Fruit fly (Drosophila melanogaster) whole organism, embryonic: ENCODE results near the gene Indy-2.

Experiments
- Ada2b ChIP-seq: fragments of 200-800 bp; sonication (Bioruptor generic); IDR thresholded peaks from 2 replicates; pipeline ENCODE4 v1.3.6; 2022; ENCODE audit warnings: missing biosample characterization, missing genetic modification characterization
- CG12104 ChIP-seq: fragments of 200-800 bp; sonication (Bioruptor generic); optimal IDR thresholded peaks from 3 replicates; lab custom pipeline; 2016; ENCODE audit warnings: missing biosample characterization, missing genetic modification characterization
- CG14050 ChIP-seq: fragments of 200-800 bp; sonication (Bioruptor generic); IDR thresholded peaks from 3 replicates; pipeline ENCODE4 v1.3.6; 2022; ENCODE audit warnings: missing biosample characterization, missing genetic modification characterization
- CG15601 ChIP-seq: fragments of 200-800 bp; sonication (Bioruptor generic); optimal IDR thresholded peaks from 3 replicates; lab custom pipeline; 2019; ENCODE audit warnings: missing biosample characterization, mild to moderate bottlenecking, missing genetic modification characterization, moderate library complexity
- CG17385 ChIP-seq: fragments of 200-800 bp; sonication (Bioruptor generic); optimal IDR thresholded peaks from 3 replicates; lab custom pipeline; 2018; ENCODE audit warnings: missing biosample characterization, mild to moderate bottlenecking, missing genetic modification characterization
- CG2116 ChIP-seq: fragments of 200-800 bp; sonication (Bioruptor generic); optimal IDR thresholded peaks from 3 replicates; lab custom pipeline; 2018; ENCODE audit warnings: missing biosample characterization, mild to moderate bottlenecking, missing genetic modification characterization
- CG2712 ChIP-seq: fragments of 200-800 bp; optimal IDR thresholded peaks from 3 replicates; lab custom pipeline; 2019; ENCODE audit warnings: missing biosample characterization, mild to moderate bottlenecking, missing genetic modification characterization, moderate library complexity
- CG30020 ChIP-seq: fragments of 200-800 bp; optimal IDR thresholded peaks from 2 replicates; lab custom pipeline; 2019; ENCODE audit warnings: missing biosample characterization, mild to moderate bottlenecking, missing genetic modification characterization, moderate library complexity
- CG3065 ChIP-seq: fragments of 200-800 bp; sonication (Bioruptor generic); optimal IDR thresholded peaks from 2 replicates; lab custom pipeline; 2016; ENCODE audit warnings: missing biosample characterization, missing genetic modification characterization
- CG3281 ChIP-seq: fragments of 200-800 bp; sonication (Bioruptor generic); optimal IDR thresholded peaks from 3 replicates; lab custom pipeline; 2017; ENCODE audit warnings: missing biosample characterization, mild to moderate bottlenecking, missing genetic modification characterization
- CG34422 ChIP-seq: fragments of 200-800 bp; sonication (Bioruptor generic); IDR thresholded peaks from 3 replicates; pipeline ENCODE4 v1.3.6; 2022; ENCODE audit warnings: missing biosample characterization, missing genetic modification characterization
- CG4328 ChIP-seq: fragments of 200-800 bp; sonication (Bioruptor generic); optimal IDR thresholded peaks from 3 replicates; lab custom pipeline; 2017; ENCODE audit warnings: missing biosample characterization, missing genetic modification reagents, missing genetic modification characterization
- CG4424 ChIP-seq: fragments of 200-800 bp; sonication (Bioruptor generic); optimal IDR thresholded peaks from 3 replicates; lab custom pipeline; 2016; ENCODE audit warnings: missing biosample characterization, missing genetic modification characterization
- CG7963 ChIP-seq: fragments of 200-800 bp; sonication (Bioruptor generic); IDR thresholded peaks from 3 replicates; pipeline ENCODE4 v1.3.6; 2022; ENCODE audit warnings: missing biosample characterization, missing genetic modification characterization; ENCODE audit not compliant: partially characterized antibody
- CG7987 ChIP-seq: fragments of 200-800 bp; sonication (Bioruptor generic); optimal IDR thresholded peaks from 2 replicates; lab custom pipeline; 2018; ENCODE audit warnings: missing biosample characterization, mild to moderate bottlenecking, missing genetic modification characterization, moderate library complexity
- CG8359 ChIP-seq: fragments of 200-800 bp; sonication (Bioruptor generic); optimal IDR thresholded peaks from 2 replicates; lab custom pipeline; 2017; ENCODE audit warnings: missing biosample characterization, mild to moderate bottlenecking, missing genetic modification characterization, borderline replicate concordance
- CG8765 ChIP-seq: fragments of 200-800 bp; sonication (Bioruptor generic); IDR thresholded peaks from 2 replicates; pipeline ENCODE4 v1.3.6; 2022; ENCODE audit warnings: missing biosample characterization, missing genetic modification characterization
- Doc2 ChIP-seq: fragments of 200-800 bp; sonication (Bioruptor generic); IDR thresholded peaks from 2 replicates; pipeline ENCODE4 v1.3.6; 2022; ENCODE audit warnings: missing biosample characterization, missing genetic modification characterization
- Dref ChIP-seq: fragments of 200-800 bp; sonication (Bioruptor generic); IDR thresholded peaks from 2 replicates; pipeline ENCODE4 v1.3.6; 2022; ENCODE audit warnings: missing biosample characterization, missing genetic modification characterization
- Gsc ChIP-seq: fragments of 200-800 bp; sonication (Bioruptor generic); IDR thresholded peaks from 2 replicates; pipeline ENCODE4 v1.3.6; 2022; ENCODE audit warnings: missing biosample characterization, missing genetic modification characterization
- Hr3 ChIP-seq: fragments of 200-800 bp; sonication (Bioruptor generic); optimal IDR thresholded peaks from 3 replicates; lab custom pipeline; 2016; ENCODE audit warnings: missing biosample characterization, missing genetic modification characterization
- MESR4 ChIP-seq: fragments of 200-800 bp; sonication (Bioruptor generic); optimal IDR thresholded peaks from 2 replicates; lab custom pipeline; 2018; ENCODE audit warnings: missing biosample characterization, mild to moderate bottlenecking, missing genetic modification characterization, moderate library complexity
- Meics ChIP-seq: fragments of 200-800 bp; sonication (Bioruptor generic); optimal IDR thresholded peaks from 2 replicates; lab custom pipeline; 2017; ENCODE audit warnings: missing biosample characterization, mild to moderate bottlenecking, missing genetic modification characterization
- Opbp ChIP-seq: fragments of 200-800 bp; sonication (Bioruptor generic); IDR thresholded peaks from 3 replicates; pipeline ENCODE4 v1.3.6; 2022; ENCODE audit warnings: missing biosample characterization, missing genetic modification characterization; ENCODE audit not compliant: partially characterized antibody
- Sry-β ChIP-seq: fragments of 200-800 bp; sonication (Bioruptor generic); optimal IDR thresholded peaks from 2 replicates; lab custom pipeline; 2018; ENCODE audit warnings: missing biosample characterization, mild to moderate bottlenecking, missing genetic modification characterization, moderate library complexity
- Xrp1 ChIP-seq: fragments of 200-800 bp; sonication (Bioruptor generic); IDR thresholded peaks from 2 replicates; pipeline ENCODE4 v1.3.6; 2022; ENCODE audit warnings: missing biosample characterization, missing genetic modification characterization
- bcd ChIP-seq: fragments of 200-800 bp; sonication (Bioruptor generic); optimal IDR thresholded peaks from 2 replicates; lab custom pipeline; 2017; ENCODE audit warnings: missing biosample characterization, mild to moderate bottlenecking, missing genetic modification characterization
- btn ChIP-seq: fragments of 200-800 bp; sonication (Bioruptor generic); optimal IDR thresholded peaks from 2 replicates; lab custom pipeline; 2016; ENCODE audit warnings: missing biosample characterization, missing genetic modification characterization
- cato ChIP-seq: fragments of 200-800 bp; sonication (Bioruptor generic); optimal IDR thresholded peaks from 2 replicates; lab custom pipeline; 2016; ENCODE audit warnings: missing biosample characterization, missing genetic modification characterization, borderline replicate concordance
- chif ChIP-seq, 2 experiments: fragments of 200-800 bp; sonication (Bioruptor generic); optimal IDR thresholded peaks; 3 replicates each; lab custom pipeline; 2016; ENCODE audit warnings: missing biosample characterization in 2 of 2, missing genetic modification characterization in 2 of 2
- ci ChIP-seq: fragments of 200-800 bp; sonication (Bioruptor generic); IDR thresholded peaks from 3 replicates; pipeline ENCODE4 v1.3.6; 2022; ENCODE audit warnings: missing biosample characterization, missing genetic modification characterization
- corto ChIP-seq: fragments of 200-800 bp; sonication (Bioruptor generic); optimal IDR thresholded peaks from 2 replicates; lab custom pipeline; 2016; ENCODE audit warnings: missing biosample characterization, mild to moderate bottlenecking, missing genetic modification characterization, moderate library complexity
- dpn ChIP-seq, 2 experiments: fragments of 200-800 bp; sonication (Bioruptor generic); optimal IDR thresholded peaks; 3 replicates each; lab custom pipeline; 2016; ENCODE audit warnings: missing biosample characterization in 2 of 2, missing genetic modification characterization in 2 of 2
- dysf ChIP-seq: fragments of 200-800 bp; sonication (Bioruptor generic); IDR thresholded peaks from 3 replicates; pipeline ENCODE4 v1.3.6; 2022; ENCODE audit warnings: missing biosample characterization, missing genetic modification characterization
- exex ChIP-seq: fragments of 200-800 bp; sonication (Bioruptor generic); optimal IDR thresholded peaks from 4 replicates; lab custom pipeline; 2018; ENCODE audit warnings: missing biosample characterization, mild to moderate bottlenecking, missing genetic modification characterization, moderate library complexity
- fd96Cb ChIP-seq: fragments of 200-800 bp; sonication (Bioruptor generic); optimal IDR thresholded peaks from 2 replicates; lab custom pipeline; 2018; ENCODE audit warnings: missing biosample characterization, mild to moderate bottlenecking, missing genetic modification characterization, moderate library complexity
- fu2 ChIP-seq: fragments of 200-800 bp; sonication (Bioruptor generic); optimal IDR thresholded peaks from 2 replicates; lab custom pipeline; 2016; ENCODE audit warnings: missing biosample characterization, missing genetic modification characterization
- gem ChIP-seq: fragments of 200-800 bp; sonication (Bioruptor generic); optimal IDR thresholded peaks from 2 replicates; lab custom pipeline; 2019; ENCODE audit warnings: missing biosample characterization, mild to moderate bottlenecking, missing genetic modification characterization, moderate library complexity
- insv ChIP-seq, 2 experiments: fragments of 200-800 bp; sonication (Bioruptor generic); optimal IDR thresholded peaks; 3 replicates each; lab custom pipeline; 2016 to 2018; ENCODE audit warnings: missing biosample characterization in 2 of 2, missing genetic modification characterization in 2 of 2
- nmo ChIP-seq: fragments of 200-800 bp; sonication (Bioruptor generic); optimal IDR thresholded peaks from 2 replicates; lab custom pipeline; 2018; ENCODE audit warnings: missing biosample characterization, mild to moderate bottlenecking, missing genetic modification characterization, moderate library complexity
- p53 ChIP-seq: fragments of 200-800 bp; sonication (Bioruptor generic); optimal IDR thresholded peaks from 2 replicates; lab custom pipeline; 2016; ENCODE audit warnings: missing biosample characterization, missing genetic modification characterization
- psq ChIP-seq: fragments of 200-800 bp; sonication (Bioruptor generic); optimal IDR thresholded peaks from 2 replicates; lab custom pipeline; 2017; ENCODE audit warnings: missing biosample characterization, missing genetic modification characterization
- pum ChIP-seq: fragments of 200-800 bp; sonication (Bioruptor generic); optimal IDR thresholded peaks from 2 replicates; lab custom pipeline; 2016; ENCODE audit warnings: missing biosample characterization, missing genetic modification characterization
- sim ChIP-seq: fragments of 200-800 bp; sonication (Bioruptor generic); IDR thresholded peaks from 2 replicates; pipeline ENCODE4 v1.3.6; 2022; ENCODE audit warnings: missing biosample characterization, missing genetic modification characterization
- slbo ChIP-seq: fragments of 200-800 bp; sonication (Bioruptor generic); IDR thresholded peaks from 2 replicates; pipeline ENCODE4 v1.3.6; 2022; ENCODE audit warnings: missing biosample characterization, missing genetic modification characterization
- sr ChIP-seq: fragments of 200-800 bp; sonication (Bioruptor generic); IDR thresholded peaks from 3 replicates; pipeline ENCODE4 v1.3.6; 2022; ENCODE audit warnings: missing biosample characterization, missing genetic modification characterization
- tna ChIP-seq: fragments of 200-800 bp; sonication (Bioruptor generic); IDR thresholded peaks from 2 replicates; pipeline ENCODE4 v1.3.6; 2022; ENCODE audit warnings: missing biosample characterization, missing genetic modification characterization; ENCODE audit not compliant: partially characterized antibody
- wor ChIP-seq: fragments of 200-800 bp; sonication (Bioruptor generic); IDR thresholded peaks from 2 replicates; pipeline ENCODE4 v1.3.6; 2022; ENCODE audit warnings: missing biosample characterization, missing genetic modification characterization
- zfh1 ChIP-seq: fragments of 200-800 bp; sonication (Bioruptor generic); IDR thresholded peaks from 3 replicates; pipeline ENCODE4 v1.3.6; 2022; ENCODE audit warnings: missing biosample characterization, missing genetic modification characterization

Indy-2 gene

dm6 chr3R:20031043-20031763 lies 11.4 kb upstream of the Indy-2 start, which contains the start of gene trem (continued):
- TF ChIP-seq CG4328 (GFP tag; lab: Kevin White, UChicago) (peak; percentile 71), exex (tag; lab: Kevin White, UChicago) (no peak), sim (GFP tag; lab: Robert Waterston, UW) (no peak), slbo (GFP tag; lab: Robert Waterston, UW) (peak; percentile 91), sr (GFP tag; lab: Robert Waterston, UW) (no peak), psq (GFP tag; lab: Kevin White, UChicago) (peak; percentile 61), CG7987 (GFP tag; lab: Kevin White, UChicago) (no peak), bcd (peak; percentile 79), CG34422 (GFP tag; lab: Robert Waterston, UW) (peak; percentile 51; the same call in 2 of the 3 replicates), Doc2 (GFP tag; lab: Robert Waterston, UW) (no peak), wor (GFP tag; lab: Robert Waterston, UW) (no peak), Sry-β (GFP tag; lab: Kevin White, UChicago) (no peak), pum (GFP tag; lab: Kevin White, UChicago) (peak; percentile 49), Gsc (GFP tag; lab: Robert Waterston, UW) (peak; percentile 60), CG30020 (tag; lab: Kevin White, UChicago) (peak; percentile 93), Dref (GFP tag; lab: Robert Waterston, UW) (0 out of 2 replicates have a peak, but pooled peaks have one; percentile 20), CG2712 (peak; percentile 81), CG8359 (peak; percentile 1), CG17385 (GFP tag; lab: Kevin White, UChicago) (peak; percentile 68), chif (GFP tag; optimal IDR thresholded peaks at IDR 0.05; lab: Kevin White, UChicago) (peak; percentile 48 to 50), Xrp1 (no peak; the same call in 1 of the 2 replicates), btn (no peak), CG12104 (GFP tag; lab: Kevin White, UChicago) (peak; percentile 74), CG3281 (GFP tag; lab: Kevin White, UChicago) (peak; percentile 70), Hr3 (GFP tag; lab: Kevin White, UChicago) (peak; percentile 84), CG3065 (GFP tag; lab: Kevin White, UChicago) (peak; percentile 22), corto (no peak), dpn (GFP tag; optimal IDR thresholded peaks at IDR 0.05; lab: Kevin White, UChicago) (peak; percentile 58), zfh1 (GFP tag; lab: Robert Waterston, UW) (peak; percentile 29; the same call in 1 of the 3 replicates), fd96Cb (tag; lab: Kevin White, UChicago) (peak; percentile 59), MESR4 (GFP tag; lab: Kevin White, UChicago) (peak; percentile 34), Ada2b (GFP tag; lab: Robert Waterston, UW) (peak; percentile 39), Opbp (no peak), ci (peak; percentile 20; the same call in 1 of the 3 replicates), Meics (peak; percentile 81), CG14050 (GFP tag; lab: Robert Waterston, UW) (peak; percentile 25; the same call in 1 of the 3 replicates), fu2 (GFP tag; lab: Kevin White, UChicago) (peak; percentile 2), CG4424 (GFP tag; lab: Kevin White, UChicago) (peak; percentile 96), CG2116 (GFP tag; lab: Kevin White, UChicago) (peak; percentile 34), CG7963 (GFP tag; lab: Robert Waterston, UW) (no peak), insv (GFP tag; optimal IDR thresholded peaks at IDR 0.05; lab: Kevin White, UChicago) (peak in 1 of 2 experiments; percentile 34), gem (tag; lab: Kevin White, UChicago) (peak; percentile 83), cato (peak; percentile 73), CG8765 (GFP tag; lab: Robert Waterston, UW) (peak; percentile 61), CG15601 (tag; lab: Kevin White, UChicago) (peak; percentile 55), p53 (GFP tag; lab: Kevin White, UChicago) (no peak), nmo (GFP tag; lab: Kevin White, UChicago) (peak; percentile 88), tna (no peak), dysf (GFP tag; lab: Robert Waterston, UW) (peak; percentile 78)
